Worm (Caenorhabditis elegans): ENCODE data around the gene C55C3.7.

DNA sequence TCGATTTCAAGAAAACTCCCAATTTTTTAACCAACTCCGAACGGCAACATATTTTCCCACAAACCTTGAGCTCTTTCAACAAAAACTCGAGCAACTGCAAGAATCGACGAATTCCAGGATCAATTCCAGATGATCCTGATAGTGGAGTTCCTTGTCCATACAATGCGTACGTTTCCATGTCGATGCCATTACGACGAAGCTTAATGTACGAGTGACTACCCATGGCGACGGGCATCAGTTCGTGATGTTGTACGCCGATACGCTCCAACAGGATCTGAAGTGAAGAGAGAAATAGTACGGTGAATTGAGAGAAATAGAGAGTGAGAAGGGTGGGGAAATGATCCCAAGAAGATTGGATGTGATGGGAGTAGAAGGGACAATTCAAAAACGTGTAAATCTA, 20.4 kb downstream of the C55C3.7 start:
- no peak for TF ChIP-seq lin-15B (tag; optimal IDR thresholded peaks at IDR 0.05)
- no peak for TF ChIP-seq nhr-11 (tag; optimal IDR thresholded peaks at IDR 0.05)
- TF ChIP-seq unc-62 (GFP tag; optimal IDR thresholded peaks at IDR 0.05), result no peak
- peak; percentile 81 for TF ChIP-seq ama-1 (optimal IDR thresholded peaks at IDR 0.05)
- TF ChIP-seq mdl-1 (tag; optimal IDR thresholded peaks at IDR 0.05), result no peak

Measured in whole organism, L3 larva.